Worm (Caenorhabditis elegans) whole organism, young adult: Measurements from ENCODE around the gene pld-1.

ENCODE experiments used
- K11D2.4 ChIP-seq: fragments of 200-800 bp; sonication (Bioruptor generic); IDR thresholded peaks from 2 replicates; pipeline ENCODE4 v1.3.6; 2022; ENCODE audit warnings: missing genetic modification reagents, missing genetic modification characterization, missing compliant biosample characterization
- repo-1 ChIP-seq: sonication (generic microtip); optimal IDR thresholded peaks from 2 replicates; lab custom pipeline; 2017; ENCODE audit warnings: mild to moderate bottlenecking, missing genetic modification characterization, missing compliant biosample characterization

ce11 chrII:5099649-5100048 lies 8.2 kb upstream of the pld-1 start, which contains the start of gene C04G6.6:
- no peak for TF ChIP-seq repo-1 (tag; lab: Kevin White, UChicago)
- TF ChIP-seq K11D2.4 = no peak
